Worm (Caenorhabditis elegans) whole organism, young adult: ENCODE measurements around the gene K08E3.2.

Experiments
- D2030.7 ChIP-seq: fragments of 200-800 bp; sonication (Bioruptor generic); IDR thresholded peaks from 2 replicates; pipeline ENCODE4 v1.3.6; 2022; ENCODE audit warnings: missing genetic modification reagents, missing genetic modification characterization, missing compliant biosample characterization
- F23B12.7 ChIP-seq: sonication (generic microtip); optimal IDR thresholded peaks from 2 replicates; lab custom pipeline; 2017; ENCODE audit warnings: missing genetic modification characterization, mild to moderate bottlenecking, missing compliant biosample characterization, antibody characterized with exemption, moderate library complexity; ENCODE audit not compliant: insufficient read depth
- F33H1.4 ChIP-seq: fragments of 200-800 bp; sonication (Bioruptor generic); IDR thresholded peaks from 2 replicates; pipeline ENCODE4 v1.3.6; 2022; ENCODE audit warnings: missing genetic modification reagents, missing genetic modification characterization, missing compliant biosample characterization
- F57C9.4 ChIP-seq: sonication (generic microtip); optimal IDR thresholded peaks from 2 replicates; lab custom pipeline; 2017; ENCODE audit warnings: mild to moderate bottlenecking, missing genetic modification characterization, missing compliant biosample characterization
- K11D2.4 ChIP-seq: fragments of 200-800 bp; sonication (Bioruptor generic); IDR thresholded peaks from 2 replicates; pipeline ENCODE4 v1.3.6; 2022; ENCODE audit warnings: missing genetic modification reagents, missing genetic modification characterization, missing compliant biosample characterization
- T07F8.4 ChIP-seq: sonication (generic microtip); optimal IDR thresholded peaks from 2 replicates; lab custom pipeline; 2016; ENCODE audit warnings: mild to moderate bottlenecking, missing genetic modification characterization, moderate library complexity, missing compliant biosample characterization
- T26A5.8 ChIP-seq: sonication (generic microtip); optimal IDR thresholded peaks from 2 replicates; lab custom pipeline; 2016; ENCODE audit warnings: missing genetic modification characterization, missing compliant biosample characterization
- Y79H2A.3 ChIP-seq: fragments of 200-800 bp; sonication (Bioruptor generic); conservative IDR thresholded peaks from 2 replicates; pipeline ENCODE4 v1.3.6; 2022; ENCODE audit warnings: missing genetic modification reagents, missing genetic modification characterization, missing compliant biosample characterization
- Y95B8A.8 ChIP-seq: fragments of 200-800 bp; sonication (Bioruptor generic); IDR thresholded peaks from 2 replicates; pipeline ENCODE4 v1.3.6; 2022; ENCODE audit warnings: missing genetic modification reagents, missing genetic modification characterization, missing compliant biosample characterization
- ZK185.1 ChIP-seq: sonication (generic microtip); optimal IDR thresholded peaks from 2 replicates; lab custom pipeline; 2016; ENCODE audit warnings: mild to moderate bottlenecking, missing genetic modification characterization, missing compliant biosample characterization; ENCODE audit not compliant: poor library complexity, severe bottlenecking
- ama-1 ChIP-seq, 3 experiments: fragments of 150-350 bp in 1 of 3; sonication (generic microtip) in 2 of 3; optimal IDR thresholded peaks; 2 replicates each; lab custom pipeline; 2014 to 2018; ENCODE audit warnings: missing biosample characterization in 2 of 3, missing genetic modification characterization in 2 of 3, missing genetic modification reagents in 2 of 3
- aptf-2 ChIP-seq: fragments of 200-800 bp; sonication (Bioruptor generic); conservative IDR thresholded peaks from 2 replicates; pipeline ENCODE4 v1.3.6; 2022; ENCODE audit warnings: missing genetic modification reagents, missing genetic modification characterization, missing compliant biosample characterization
- aptf-3 ChIP-seq: fragments of 200-800 bp; sonication (Bioruptor generic); IDR thresholded peaks from 2 replicates; pipeline ENCODE4 v1.3.6; 2022; ENCODE audit warnings: missing genetic modification characterization, missing compliant biosample characterization
- attf-5 ChIP-seq: fragments of 200-800 bp; sonication (Bioruptor generic); optimal IDR thresholded peaks from 2 replicates; lab custom pipeline; 2018; ENCODE audit warnings: mild to moderate bottlenecking, missing genetic modification characterization, missing compliant biosample characterization
- ceh-40 ChIP-seq: fragments of 200-800 bp; sonication (Bioruptor generic); IDR thresholded peaks from 2 replicates; pipeline ENCODE4 v1.3.6; 2022; ENCODE audit warnings: missing genetic modification characterization, missing compliant biosample characterization
- ceh-79 ChIP-seq: sonication (generic microtip); optimal IDR thresholded peaks from 2 replicates; lab custom pipeline; 2017; ENCODE audit warnings: mild to moderate bottlenecking, missing genetic modification characterization, missing compliant biosample characterization
- ceh-91 ChIP-seq: fragments of 200-800 bp; sonication (Bioruptor generic); IDR thresholded peaks from 2 replicates; pipeline ENCODE4 v1.3.6; 2022; ENCODE audit warnings: missing genetic modification reagents, missing genetic modification characterization, missing compliant biosample characterization
- dpl-1 ChIP-seq: fragments of 150-350 bp; optimal IDR thresholded peaks from 2 replicates; lab custom pipeline; 2014; ENCODE audit warnings: missing biosample characterization, missing genetic modification reagents, missing genetic modification characterization
- efl-1 ChIP-seq: fragments of 150-350 bp; optimal IDR thresholded peaks from 2 replicates; lab custom pipeline; 2014; ENCODE audit warnings: missing biosample characterization, missing genetic modification reagents, missing genetic modification characterization
- egl-18 ChIP-seq: fragments of 200-800 bp; sonication (Bioruptor generic); IDR thresholded peaks from 2 replicates; pipeline ENCODE4 v1.3.6; 2022; ENCODE audit warnings: missing genetic modification reagents, missing genetic modification characterization, missing compliant biosample characterization
- egl-44 ChIP-seq: fragments of 200-800 bp; sonication (Bioruptor generic); IDR thresholded peaks from 2 replicates; pipeline ENCODE4 v1.3.6; 2022; ENCODE audit warnings: missing genetic modification reagents, missing genetic modification characterization, missing compliant biosample characterization
- egrh-3 ChIP-seq: fragments of 200-800 bp; sonication (Bioruptor generic); IDR thresholded peaks from 2 replicates; pipeline ENCODE4 v1.3.6; 2022; ENCODE audit warnings: missing genetic modification reagents, missing genetic modification characterization, missing compliant biosample characterization
- ekl-4 ChIP-seq: fragments of 200-800 bp; sonication (Bioruptor generic); IDR thresholded peaks from 2 replicates; pipeline ENCODE4 v1.3.6; 2022; ENCODE audit warnings: missing genetic modification reagents, missing genetic modification characterization, missing compliant biosample characterization
- fkh-3 ChIP-seq: sonication (generic microtip); optimal IDR thresholded peaks from 2 replicates; lab custom pipeline; 2016; ENCODE audit warnings: mild to moderate bottlenecking, missing genetic modification characterization, missing compliant biosample characterization
- him-1 ChIP-seq: sonication (generic microtip); optimal IDR thresholded peaks from 2 replicates; lab custom pipeline; 2016; ENCODE audit warnings: missing genotype, missing genetic modification reagents, missing genetic modification characterization, missing compliant biosample characterization
- hmg-1.2 ChIP-seq: fragments of 200-800 bp; sonication (Bioruptor generic); IDR thresholded peaks from 2 replicates; pipeline ENCODE4 v1.3.6; 2022; ENCODE audit warnings: missing genetic modification reagents, missing genetic modification characterization, missing compliant biosample characterization
- lin-40 ChIP-seq: sonication (generic microtip); optimal IDR thresholded peaks from 2 replicates; lab custom pipeline; 2016; ENCODE audit warnings: missing genetic modification characterization, mild to moderate bottlenecking, missing compliant biosample characterization, missing genotype, missing genetic modification reagents
- lin-54 ChIP-seq: fragments of 200-800 bp; sonication (Bioruptor generic); optimal IDR thresholded peaks from 2 replicates; lab custom pipeline; 2018; ENCODE audit warnings: mild to moderate bottlenecking, missing genetic modification characterization, missing compliant biosample characterization
- lsl-1 ChIP-seq: fragments of 200-800 bp; sonication (Bioruptor generic); optimal IDR thresholded peaks from 2 replicates; lab custom pipeline; 2018; ENCODE audit warnings: mild to moderate bottlenecking, missing genetic modification characterization, moderate library complexity, missing compliant biosample characterization
- madf-3 ChIP-seq: fragments of 200-800 bp; sonication (Bioruptor generic); IDR thresholded peaks from 2 replicates; pipeline ENCODE4 v1.3.6; 2022; ENCODE audit warnings: missing genetic modification reagents, missing genetic modification characterization, missing compliant biosample characterization
- mcd-1 ChIP-seq: fragments of 200-800 bp; sonication (Bioruptor generic); IDR thresholded peaks from 2 replicates; pipeline ENCODE4 v1.3.6; 2022; ENCODE audit warnings: missing genetic modification reagents, missing genetic modification characterization, missing compliant biosample characterization
- nfya-2 ChIP-seq: fragments of 200-800 bp; sonication (Bioruptor generic); IDR thresholded peaks from 2 replicates; pipeline ENCODE4 v1.3.6; 2022; ENCODE audit warnings: missing genetic modification reagents, missing genetic modification characterization, missing compliant biosample characterization
- nfyb-1 ChIP-seq: fragments of 200-800 bp; sonication (Bioruptor generic); IDR thresholded peaks from 2 replicates; pipeline ENCODE4 v1.3.6; 2022; ENCODE audit warnings: missing genetic modification reagents, missing genetic modification characterization, missing compliant biosample characterization
- nhr-27 ChIP-seq: fragments of 200-800 bp; sonication (Bioruptor generic); optimal IDR thresholded peaks from 2 replicates; lab custom pipeline; 2018; ENCODE audit warnings: mild to moderate bottlenecking, missing genetic modification characterization, moderate library complexity, missing compliant biosample characterization
- pha-4 ChIP-seq: fragments of 150-350 bp; sonication (generic microtip); optimal IDR thresholded peaks from 2 replicates; lab custom pipeline; 2014; ENCODE audit warnings: missing biosample characterization, missing genetic modification reagents, missing genetic modification characterization
- rec-8 ChIP-seq, 2 experiments: sonication (generic microtip); optimal IDR thresholded peaks; 2 replicates each; lab custom pipeline; 2016; ENCODE audit warnings: mild to moderate bottlenecking in 2 of 2, missing genetic modification characterization in 2 of 2, missing genetic modification reagents in 2 of 2, missing genotype in 2 of 2, missing biosample characterization in 1 of 2, missing compliant biosample characterization in 1 of 2, moderate library complexity in 1 of 2
- repo-1 ChIP-seq: sonication (generic microtip); optimal IDR thresholded peaks from 2 replicates; lab custom pipeline; 2017; ENCODE audit warnings: mild to moderate bottlenecking, missing genetic modification characterization, missing compliant biosample characterization
- rpc-1 ChIP-seq, 2 experiments: fragments of 150-350 bp in 1 of 2; sonication (generic microtip) in 1 of 2; optimal IDR thresholded peaks; 2 replicates each; lab custom pipeline; 2014 to 2018; ENCODE audit warnings: missing biosample characterization in 1 of 2, missing genetic modification characterization in 1 of 2, missing genetic modification reagents in 1 of 2, missing genotype in 1 of 2
- snpc-3.4 ChIP-seq: sonication (generic microtip); optimal IDR thresholded peaks from 2 replicates; lab custom pipeline; 2017; ENCODE audit warnings: missing genetic modification characterization, mild to moderate bottlenecking, missing compliant biosample characterization, antibody characterized with exemption, moderate library complexity, missing genotype, missing genetic modification reagents
- snpc-4 ChIP-seq, 5 experiments: fragments of 150-350 bp in 1 of 5; sonication (generic microtip) in 4 of 5; optimal IDR thresholded peaks; 2 replicates each; lab custom pipeline; 2014 to 2018; ENCODE audit warnings: missing genetic modification characterization in 5 of 5, missing biosample characterization in 3 of 5, antibody characterized with exemption in 2 of 5, mild to moderate bottlenecking in 2 of 5, missing compliant biosample characterization in 2 of 5, missing genotype in 2 of 5, moderate library complexity in 2 of 5, missing genetic modification reagents in 1 of 5
- tbp1 ChIP-seq: fragments of 200-800 bp; sonication (Bioruptor generic); optimal IDR thresholded peaks from 2 replicates; lab custom pipeline; 2018; ENCODE audit warnings: mild to moderate bottlenecking, missing genetic modification characterization, missing compliant biosample characterization
- ztf-26 ChIP-seq: sonication (generic microtip); optimal IDR thresholded peaks from 2 replicates; lab custom pipeline; 2017; ENCODE audit warnings: missing genetic modification characterization, missing compliant biosample characterization

Gene K08E3.2

DNA sequence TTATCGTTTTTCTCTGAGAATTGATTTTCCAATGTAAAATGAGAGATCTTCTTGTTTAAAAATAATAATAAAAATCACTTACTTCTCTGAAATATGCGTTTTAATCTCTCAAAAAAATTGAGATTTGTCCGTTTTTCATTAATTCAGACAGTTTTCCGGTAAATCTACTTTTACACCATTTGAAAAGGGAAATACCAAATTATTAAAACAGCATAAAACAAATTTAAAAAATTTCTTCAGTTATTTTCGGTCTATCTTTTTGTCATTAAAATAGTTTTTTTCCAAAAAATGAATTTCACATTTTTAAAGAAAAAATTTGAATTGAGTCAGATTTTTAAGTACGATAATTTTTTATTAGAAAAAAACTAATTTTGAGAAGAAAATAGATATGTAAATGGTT, 30.3 kb upstream of the K08E3.2 start:
- no peak for TF ChIP-seq ama-1 (optimal IDR thresholded peaks at IDR 0.05; lab: Kevin White, UChicago)
- TF ChIP-seq ama-1 (GFP tag; optimal IDR thresholded peaks at IDR 0.05; lab: Kevin White, UChicago), result peak in 1 of 2 experiments; percentile 11
- no peak for TF ChIP-seq ZK185.1

DNA sequence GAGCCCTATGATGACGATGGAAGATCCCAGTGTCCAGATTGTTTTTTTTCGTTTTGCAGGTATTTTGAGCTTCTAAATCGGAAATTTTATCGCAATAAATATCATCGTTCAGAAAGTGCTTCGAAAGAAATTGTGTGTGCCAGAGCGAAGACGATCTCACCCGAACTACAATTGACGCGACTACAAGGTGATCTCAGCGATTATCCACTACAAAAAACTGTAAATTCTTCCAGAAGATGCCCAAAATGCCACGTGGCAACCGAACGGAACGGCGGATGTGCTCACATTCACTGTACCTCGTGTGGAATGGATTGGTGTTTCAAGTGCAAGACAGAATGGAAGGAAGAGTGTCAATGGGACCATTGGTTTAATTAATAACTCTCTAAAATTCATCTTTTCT, 24.4 kb upstream of the K08E3.2 start, which contains the start of gene mdt-29:
mdt-29 (plus strand) TSS at position 301 of the 400 bp plus-strand sequence.
- TF ChIP-seq repo-1 (tag; lab: Kevin White, UChicago) (no peak), attf-5 (GFP tag; lab: Kevin White, UChicago) (no peak), ekl-4 (GFP tag; lab: Robert Waterston, UW) (no peak), ama-1 (optimal IDR thresholded peaks at IDR 0.05; lab: Kevin White, UChicago) (no peak), ama-1 (GFP tag; optimal IDR thresholded peaks at IDR 0.05; lab: Kevin White, UChicago) (no peak), tbp1 (no peak), him-1 (tag; lab: Kevin White, UChicago) (no peak), ztf-26 (no peak), nhr-27 (tag; lab: Kevin White, UChicago) (no peak), rec-8 (tag; optimal IDR thresholded peaks at IDR 0.05; lab: Kevin White, UChicago) (no peak), egl-18 (GFP tag; lab: Robert Waterston, UW) (no peak), dpl-1 (no peak), nfyb-1 (GFP tag; lab: Robert Waterston, UW) (no peak), nfya-2 (GFP tag; lab: Robert Waterston, UW) (no peak), D2030.7 (no peak), egl-44 (GFP tag; lab: Robert Waterston, UW) (no peak), T07F8.4 (no peak), F57C9.4 (tag; lab: Kevin White, UChicago) (no peak), ZK185.1 (no peak), T26A5.8 (no peak), K11D2.4 (GFP tag; lab: Robert Waterston, UW) (no peak)
- TF ChIP-seq, all 124 proteins: peak for 0

DNA sequence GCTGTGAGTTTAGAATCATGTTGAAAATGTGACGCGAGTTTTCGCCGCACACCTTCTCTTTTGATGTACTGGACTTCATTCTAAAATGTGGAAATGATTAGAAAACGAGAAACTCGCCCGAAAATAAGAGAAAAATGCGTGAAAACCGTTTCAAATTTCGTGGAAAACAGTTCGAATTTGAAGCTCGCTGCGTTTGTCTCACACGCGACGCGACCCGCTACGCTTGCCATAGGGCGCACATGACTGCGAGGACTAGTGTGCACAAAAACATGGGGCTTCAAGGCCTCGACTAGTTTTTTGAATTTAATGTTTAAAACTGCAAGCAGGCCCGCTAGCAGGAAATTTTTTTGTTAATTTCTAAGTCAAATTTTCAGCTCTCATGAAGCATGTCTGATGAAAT, 22.7 kb upstream of the K08E3.2 start, which contains the start of the genes cyk-4 and pdr-1:
cyk-4 (minus strand) TSS at position 80 of the 400 bp plus-strand sequence.
pdr-1 (plus strand) TSS at position 369 of the 400 bp plus-strand sequence.
- TF ChIP-seq egrh-3, result no peak
- TF ChIP-seq lin-54 (GFP tag; lab: Kevin White, UChicago), result peak; percentile 58
- TF ChIP-seq aptf-2 (GFP tag; lab: Robert Waterston, UW), result no peak
- TF ChIP-seq lsl-1, result peak; percentile 6
- TF ChIP-seq F33H1.4, result no peak; the same call in 1 of the 2 replicates
- no peak for TF ChIP-seq ceh-40 (GFP tag; lab: Robert Waterston, UW)
- TF ChIP-seq ceh-79 (tag; lab: Kevin White, UChicago), result no peak
- TF ChIP-seq hmg-1.2 (GFP tag; lab: Robert Waterston, UW), result peak; percentile 22; the same call in 1 of the 2 replicates
- no peak for TF ChIP-seq fkh-3 (tag; lab: Kevin White, UChicago)
- no peak for TF ChIP-seq tbp1
- no peak for TF ChIP-seq pha-4 (tag; lab: Kevin White, UChicago)
- TF ChIP-seq snpc-3.4 (tag; lab: Kevin White, UChicago), result peak; percentile 14
- TF ChIP-seq Y95B8A.8 (GFP tag; lab: Robert Waterston, UW), result no peak
- TF ChIP-seq D2030.7, result peak; percentile 63
- TF ChIP-seq Y79H2A.3 (GFP tag; lab: Robert Waterston, UW), result no peak
- TF ChIP-seq lin-40 (tag; lab: Kevin White, UChicago), result no peak
- no peak for TF ChIP-seq K11D2.4 (GFP tag; lab: Robert Waterston, UW)
- no peak for TF ChIP-seq ceh-91 (GFP tag; lab: Robert Waterston, UW)
- no peak for TF ChIP-seq snpc-4 (GFP tag; optimal IDR thresholded peaks at IDR 0.05; lab: Kevin White, UChicago)
- TF ChIP-seq snpc-4 (tag; optimal IDR thresholded peaks at IDR 0.05; lab: Kevin White, UChicago), result peak in 1 of 4 experiments; percentile 40
- peak; percentile 98 for TF ChIP-seq madf-3 (GFP tag; lab: Robert Waterston, UW)
- TF ChIP-seq mcd-1 (GFP tag; lab: Robert Waterston, UW), result peak; percentile 83
- no peak for TF ChIP-seq rpc-1 (optimal IDR thresholded peaks at IDR 0.05; lab: Kevin White, UChicago)
- no peak for TF ChIP-seq rpc-1 (tag; optimal IDR thresholded peaks at IDR 0.05; lab: Kevin White, UChicago)
- no peak for TF ChIP-seq aptf-3 (GFP tag; lab: Robert Waterston, UW)
- TF ChIP-seq F23B12.7 (tag; lab: Kevin White, UChicago), result peak; percentile 27
- peak; percentile 36 for TF ChIP-seq efl-1 (GFP tag; lab: Kevin White, UChicago)
